Worm (Caenorhabditis elegans) whole organism, young adult: ENCODE results near the gene F19F10.3.

Experiments
- F22D6.2 ChIP-seq: sonication (generic microtip); optimal IDR thresholded peaks from 2 replicates; lab custom pipeline; 2016; ENCODE audit warnings: mild to moderate bottlenecking, missing genetic modification characterization, missing compliant biosample characterization
- F23B12.7 ChIP-seq: sonication (generic microtip); optimal IDR thresholded peaks from 2 replicates; lab custom pipeline; 2017; ENCODE audit warnings: missing genetic modification characterization, mild to moderate bottlenecking, missing compliant biosample characterization, antibody characterized with exemption, moderate library complexity; ENCODE audit not compliant: insufficient read depth
- F39B2.1 ChIP-seq: fragments of 200-800 bp; sonication (Bioruptor generic); IDR thresholded peaks from 2 replicates; pipeline ENCODE4 v1.3.6; 2022; ENCODE audit warnings: missing genetic modification reagents, missing genetic modification characterization, missing compliant biosample characterization
- F52B5.7 ChIP-seq: sonication (generic microtip); optimal IDR thresholded peaks from 2 replicates; lab custom pipeline; 2016; ENCODE audit warnings: mild to moderate bottlenecking, missing genetic modification characterization, missing compliant biosample characterization
- F55B11.4 ChIP-seq: sonication (generic microtip); optimal IDR thresholded peaks from 2 replicates; lab custom pipeline; 2016; ENCODE audit warnings: missing compliant biosample characterization, missing genetic modification characterization, borderline replicate concordance; ENCODE audit not compliant: insufficient read depth
- K12H6.12 ChIP-seq: fragments of 200-800 bp; sonication (Bioruptor generic); optimal IDR thresholded peaks from 2 replicates; lab custom pipeline; 2018; ENCODE audit warnings: mild to moderate bottlenecking, missing genetic modification characterization, missing compliant biosample characterization
- T26A5.8 ChIP-seq: sonication (generic microtip); optimal IDR thresholded peaks from 2 replicates; lab custom pipeline; 2016; ENCODE audit warnings: missing genetic modification characterization, missing compliant biosample characterization
- Y67H2A.10 ChIP-seq: fragments of 200-800 bp; sonication (Bioruptor generic); conservative IDR thresholded peaks from 2 replicates; pipeline ENCODE4 v1.3.6; 2022; ENCODE audit warnings: missing genetic modification reagents, missing genetic modification characterization, missing compliant biosample characterization
- Y95B8A.8 ChIP-seq: fragments of 200-800 bp; sonication (Bioruptor generic); IDR thresholded peaks from 2 replicates; pipeline ENCODE4 v1.3.6; 2022; ENCODE audit warnings: missing genetic modification reagents, missing genetic modification characterization, missing compliant biosample characterization
- athp-1 ChIP-seq: sonication (generic microtip); optimal IDR thresholded peaks from 2 replicates; lab custom pipeline; 2017; ENCODE audit warnings: mild to moderate bottlenecking, missing genetic modification characterization, missing compliant biosample characterization
- attf-3 ChIP-seq: fragments of 200-800 bp; sonication (Bioruptor generic); conservative IDR thresholded peaks from 2 replicates; pipeline ENCODE4 v1.3.6; 2022; ENCODE audit warnings: missing genetic modification reagents, missing genetic modification characterization, missing compliant biosample characterization
- bed-2 ChIP-seq: fragments of 200-800 bp; sonication (Bioruptor generic); IDR thresholded peaks from 2 replicates; pipeline ENCODE4 v1.3.6; 2022; ENCODE audit warnings: missing genetic modification reagents, missing genetic modification characterization, missing compliant biosample characterization
- cebp-1 ChIP-seq, 2 experiments: fragments of 200-800 bp in 1 of 2; sonication (Bioruptor generic) in 1 of 2; sonication (generic microtip) in 1 of 2; IDR thresholded peaks in 1 of 2; optimal IDR thresholded peaks in 1 of 2; 2 replicates each; pipeline versions ENCODE4 v1.3.6 to Lab custom; 2017 to 2022; ENCODE audit warnings: missing compliant biosample characterization in 2 of 2, missing genetic modification characterization in 2 of 2, mild to moderate bottlenecking in 1 of 2, missing genetic modification reagents in 1 of 2, moderate library complexity in 1 of 2
- ceh-40 ChIP-seq: fragments of 200-800 bp; sonication (Bioruptor generic); IDR thresholded peaks from 2 replicates; pipeline ENCODE4 v1.3.6; 2022; ENCODE audit warnings: missing genetic modification characterization, missing compliant biosample characterization
- ceh-58 ChIP-seq: fragments of 200-800 bp; sonication (Bioruptor generic); IDR thresholded peaks from 2 replicates; pipeline ENCODE4 v1.3.6; 2022; ENCODE audit warnings: missing genetic modification characterization, missing compliant biosample characterization
- ceh-91 ChIP-seq: fragments of 200-800 bp; sonication (Bioruptor generic); IDR thresholded peaks from 2 replicates; pipeline ENCODE4 v1.3.6; 2022; ENCODE audit warnings: missing genetic modification reagents, missing genetic modification characterization, missing compliant biosample characterization
- chd-7 ChIP-seq: sonication (generic microtip); optimal IDR thresholded peaks from 2 replicates; lab custom pipeline; 2016; ENCODE audit warnings: mild to moderate bottlenecking, missing genetic modification characterization, moderate library complexity, missing compliant biosample characterization
- dox-1 ChIP-seq: fragments of 200-800 bp; sonication (Bioruptor generic); IDR thresholded peaks from 2 replicates; pipeline ENCODE4 v1.3.6; 2022; ENCODE audit warnings: missing genetic modification reagents, missing genetic modification characterization, missing compliant biosample characterization
- dpff-1 ChIP-seq: sonication (generic microtip); optimal IDR thresholded peaks from 2 replicates; lab custom pipeline; 2017; ENCODE audit warnings: mild to moderate bottlenecking, missing genetic modification characterization, missing compliant biosample characterization
- dpl-1 ChIP-seq: fragments of 150-350 bp; optimal IDR thresholded peaks from 2 replicates; lab custom pipeline; 2014; ENCODE audit warnings: missing biosample characterization, missing genetic modification reagents, missing genetic modification characterization
- efl-1 ChIP-seq: fragments of 150-350 bp; optimal IDR thresholded peaks from 2 replicates; lab custom pipeline; 2014; ENCODE audit warnings: missing biosample characterization, missing genetic modification reagents, missing genetic modification characterization
- egl-18 ChIP-seq: fragments of 200-800 bp; sonication (Bioruptor generic); IDR thresholded peaks from 2 replicates; pipeline ENCODE4 v1.3.6; 2022; ENCODE audit warnings: missing genetic modification reagents, missing genetic modification characterization, missing compliant biosample characterization
- ekl-4 ChIP-seq: fragments of 200-800 bp; sonication (Bioruptor generic); IDR thresholded peaks from 2 replicates; pipeline ENCODE4 v1.3.6; 2022; ENCODE audit warnings: missing genetic modification reagents, missing genetic modification characterization, missing compliant biosample characterization
- fkh-3 ChIP-seq: sonication (generic microtip); optimal IDR thresholded peaks from 2 replicates; lab custom pipeline; 2016; ENCODE audit warnings: mild to moderate bottlenecking, missing genetic modification characterization, missing compliant biosample characterization
- gei-17 ChIP-seq: fragments of 200-800 bp; sonication (Bioruptor generic); optimal IDR thresholded peaks from 2 replicates; lab custom pipeline; 2018; ENCODE audit warnings: mild to moderate bottlenecking, missing genetic modification characterization, missing compliant biosample characterization
- him-1 ChIP-seq: sonication (generic microtip); optimal IDR thresholded peaks from 2 replicates; lab custom pipeline; 2016; ENCODE audit warnings: missing genotype, missing genetic modification reagents, missing genetic modification characterization, missing compliant biosample characterization
- hlh-12 ChIP-seq: sonication (generic microtip); optimal IDR thresholded peaks from 2 replicates; lab custom pipeline; 2016; ENCODE audit warnings: missing genetic modification characterization, missing compliant biosample characterization
- hmg-1.2 ChIP-seq: fragments of 200-800 bp; sonication (Bioruptor generic); IDR thresholded peaks from 2 replicates; pipeline ENCODE4 v1.3.6; 2022; ENCODE audit warnings: missing genetic modification reagents, missing genetic modification characterization, missing compliant biosample characterization
- hmg-20 ChIP-seq: fragments of 200-800 bp; sonication (Bioruptor generic); IDR thresholded peaks from 2 replicates; pipeline ENCODE4 v1.3.6; 2022; ENCODE audit warnings: missing genetic modification reagents, missing genetic modification characterization, missing compliant biosample characterization
- hsf-1 ChIP-seq: fragments of 200-800 bp; sonication (Bioruptor generic); IDR thresholded peaks from 2 replicates; pipeline ENCODE4 v1.3.6; 2022; ENCODE audit warnings: missing genetic modification reagents, missing genetic modification characterization, missing compliant biosample characterization
- lag-1 ChIP-seq: fragments of 200-800 bp; sonication (Bioruptor generic); IDR thresholded peaks from 2 replicates; pipeline ENCODE4 v1.3.6; 2022; ENCODE audit warnings: missing genetic modification reagents, missing genetic modification characterization, missing compliant biosample characterization
- let-607 ChIP-seq, 2 experiments: fragments of 200-800 bp in 1 of 2; sonication (Bioruptor generic) in 1 of 2; sonication (generic microtip) in 1 of 2; optimal IDR thresholded peaks; 2 replicates each; lab custom pipeline; 2016 to 2018; ENCODE audit warnings: mild to moderate bottlenecking in 2 of 2, missing compliant biosample characterization in 2 of 2, missing genetic modification characterization in 2 of 2, moderate library complexity in 2 of 2, missing genotype in 1 of 2
- lin-26 ChIP-seq: fragments of 200-800 bp; sonication (Bioruptor generic); IDR thresholded peaks from 2 replicates; pipeline ENCODE4 v1.3.6; 2022; ENCODE audit warnings: missing genetic modification reagents, missing genetic modification characterization, missing compliant biosample characterization
- madf-6 ChIP-seq: fragments of 200-800 bp; sonication (Bioruptor generic); IDR thresholded peaks from 2 replicates; pipeline ENCODE4 v1.3.6; 2022; ENCODE audit warnings: missing genetic modification reagents, missing genetic modification characterization, missing compliant biosample characterization
- mes-4 ChIP-seq: sonication (generic microtip); optimal IDR thresholded peaks from 2 replicates; lab custom pipeline; 2016; ENCODE audit warnings: missing genotype, missing genetic modification characterization, missing compliant biosample characterization
- nfya-1 ChIP-seq: sonication (generic microtip); optimal IDR thresholded peaks from 2 replicates; lab custom pipeline; 2017; ENCODE audit warnings: antibody characterized with exemption, missing compliant biosample characterization, missing genetic modification characterization, borderline replicate concordance; ENCODE audit not compliant: insufficient read depth
- nhr-120 ChIP-seq: fragments of 200-800 bp; sonication (Bioruptor generic); IDR thresholded peaks from 2 replicates; pipeline ENCODE4 v1.3.6; 2022; ENCODE audit warnings: missing genetic modification characterization, missing compliant biosample characterization
- repo-1 ChIP-seq: sonication (generic microtip); optimal IDR thresholded peaks from 2 replicates; lab custom pipeline; 2017; ENCODE audit warnings: mild to moderate bottlenecking, missing genetic modification characterization, missing compliant biosample characterization
- snpc-3.4 ChIP-seq: sonication (generic microtip); optimal IDR thresholded peaks from 2 replicates; lab custom pipeline; 2017; ENCODE audit warnings: missing genetic modification characterization, mild to moderate bottlenecking, missing compliant biosample characterization, antibody characterized with exemption, moderate library complexity, missing genotype, missing genetic modification reagents
- somi-1 ChIP-seq: fragments of 200-800 bp; sonication (Bioruptor generic); optimal IDR thresholded peaks from 2 replicates; lab custom pipeline; 2018; ENCODE audit warnings: mild to moderate bottlenecking, missing genetic modification characterization, missing compliant biosample characterization
- tbp1 ChIP-seq: fragments of 200-800 bp; sonication (Bioruptor generic); optimal IDR thresholded peaks from 2 replicates; lab custom pipeline; 2018; ENCODE audit warnings: mild to moderate bottlenecking, missing genetic modification characterization, missing compliant biosample characterization
- ztf-18 ChIP-seq: sonication (generic microtip); optimal IDR thresholded peaks from 2 replicates; lab custom pipeline; 2016; ENCODE audit warnings: missing genotype, mild to moderate bottlenecking, missing genetic modification characterization, missing compliant biosample characterization

Gene F19F10.3

ce11 chrV:7558693-7559092, 6.8 kb downstream of the F19F10.3 start, which contains the start of gene ets-7 (continued):
- no peak for TF ChIP-seq attf-3 (GFP tag; lab: Robert Waterston, UW)
- no peak for TF ChIP-seq hsf-1 (GFP tag; lab: Robert Waterston, UW)
- TF ChIP-seq F52B5.7 (tag; lab: Kevin White, UChicago) = no peak

ce11 chrV:7562947-7563346, 11.0 kb downstream of the F19F10.3 start, which contains the start of gene F19F10.1:
TSS of gene F19F10.1 (plus strand) at chrV:7563247.
- TF ChIP-seq lin-26 (GFP tag; lab: Robert Waterston, UW) (no peak), somi-1 (no peak), tbp1 (GFP tag; lab: Kevin White, UChicago) (no peak), hlh-12 (tag; lab: Kevin White, UChicago) (no peak), dox-1 (GFP tag; lab: Robert Waterston, UW) (no peak), nfya-1 (no peak), Y95B8A.8 (GFP tag; lab: Robert Waterston, UW) (no peak), repo-1 (no peak), hmg-1.2 (GFP tag; lab: Robert Waterston, UW) (no peak), Y67H2A.10 (GFP tag; lab: Robert Waterston, UW) (no peak), attf-3 (GFP tag; lab: Robert Waterston, UW) (no peak), F55B11.4 (tag; lab: Kevin White, UChicago) (no peak), dpff-1 (tag; lab: Kevin White, UChicago) (no peak), madf-6 (GFP tag; lab: Robert Waterston, UW) (no peak), let-607 (tag; optimal IDR thresholded peaks at IDR 0.05; lab: Kevin White, UChicago) (no peak)

ce11 chrV:7570290-7570689, 18.4 kb downstream of the F19F10.3 start, which contains the start of gene clec-212:
TSS of gene clec-212 (minus strand) at chrV:7570390.
- TF ChIP-seq K12H6.12 = no peak
- no peak for TF ChIP-seq ceh-40 (GFP tag; lab: Robert Waterston, UW)
- TF ChIP-seq F23B12.7 = no peak
- TF ChIP-seq dpl-1 (GFP tag; lab: Kevin White, UChicago) = no peak
- TF ChIP-seq hsf-1 (GFP tag; lab: Robert Waterston, UW) = no peak
- TF ChIP-seq lag-1 (GFP tag; lab: Robert Waterston, UW) = no peak
- no peak for TF ChIP-seq fkh-3 (tag; lab: Kevin White, UChicago)
- no peak for TF ChIP-seq hmg-20 (GFP tag; lab: Robert Waterston, UW)
- TF ChIP-seq chd-7 (tag; lab: Kevin White, UChicago) = no peak
- TF ChIP-seq nhr-120 = no peak
- TF ChIP-seq lin-26 (GFP tag; lab: Robert Waterston, UW) = no peak
- no peak for TF ChIP-seq F39B2.1 (GFP tag; lab: Robert Waterston, UW)
- TF ChIP-seq ceh-91 (GFP tag; lab: Robert Waterston, UW) = no peak

- no peak for TF ChIP-seq K12H6.12
- TF ChIP-seq T26A5.8 (tag; lab: Kevin White, UChicago) = no peak
- no peak for TF ChIP-seq F52B5.7 (tag; lab: Kevin White, UChicago)
- no peak for TF ChIP-seq athp-1 (tag; lab: Kevin White, UChicago)
- TF ChIP-seq gei-17 = no peak
- no peak for TF ChIP-seq efl-1 (GFP tag; lab: Kevin White, UChicago)
- TF ChIP-seq F22D6.2 (tag; lab: Kevin White, UChicago) = no peak
- TF ChIP-seq ekl-4 (GFP tag; lab: Robert Waterston, UW) = no peak
- TF ChIP-seq egl-18 (GFP tag; lab: Robert Waterston, UW) = no peak
- TF ChIP-seq let-607 (tag; optimal IDR thresholded peaks at IDR 0.05; lab: Kevin White, UChicago) = no peak
- TF ChIP-seq ceh-58 (GFP tag; lab: Robert Waterston, UW) = no peak
- TF ChIP-seq cebp-1 (GFP tag; IDR thresholded peaks at IDR 0.05; lab: Robert Waterston, UW) = no peak
- no peak for TF ChIP-seq cebp-1 (tag; optimal IDR thresholded peaks at IDR 0.05; lab: Kevin White, UChicago)
- no peak for TF ChIP-seq ztf-18
- no peak for TF ChIP-seq snpc-3.4 (tag; lab: Kevin White, UChicago)
- TF ChIP-seq him-1 (tag; lab: Kevin White, UChicago) = no peak
- no peak for TF ChIP-seq bed-2 (GFP tag; lab: Robert Waterston, UW)
- no peak for TF ChIP-seq mes-4
- no peak for TF ChIP-seq hsf-1 (GFP tag; lab: Robert Waterston, UW)
These were observed 19.0 kb downstream of the F19F10.3 start, which contains the start of gene F19F10.14 for ce11 chrV:7570955-7571354. TSS of gene F19F10.14 (minus strand) at chrV:7571055.
